Fruit fly (Drosophila melanogaster): Measurements from ENCODE around the gene NHP2.

Gene NHP2

DNA sequence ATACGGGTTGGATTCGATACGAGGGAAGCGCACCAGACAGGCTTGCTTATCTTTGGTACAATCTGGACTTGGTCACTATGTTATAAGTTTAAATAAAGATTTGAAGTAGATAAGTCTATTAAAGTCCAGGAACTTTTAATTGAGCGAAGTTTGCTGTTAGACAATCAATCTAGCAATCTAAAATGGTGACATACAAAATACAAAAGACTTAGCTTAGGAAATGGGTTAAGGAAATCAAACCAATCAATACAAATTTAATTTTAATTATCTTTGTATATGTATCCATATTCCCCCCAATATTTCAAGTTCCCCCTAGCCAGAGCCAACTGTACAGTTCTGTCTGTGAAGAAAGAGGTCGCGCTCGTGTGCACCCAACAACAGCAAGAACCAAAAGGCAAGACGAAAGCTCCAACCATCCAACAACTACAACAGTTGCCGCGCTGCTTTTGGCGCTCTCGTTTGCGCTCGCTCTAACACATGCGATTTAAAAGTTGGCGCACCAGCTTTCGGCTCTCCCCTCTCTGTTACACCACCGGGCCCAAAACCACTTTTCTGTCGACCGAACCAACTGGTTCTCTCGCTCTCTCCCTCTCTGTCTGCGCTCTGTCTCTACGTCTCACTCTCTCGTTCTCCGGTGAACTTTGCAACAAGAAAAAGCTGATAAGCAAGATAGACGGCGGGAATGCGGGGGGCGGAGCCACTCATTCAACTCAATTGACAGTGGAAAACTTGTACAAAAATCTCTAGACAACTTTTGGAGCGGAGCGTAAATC, 45.8 kb downstream of the NHP2 start (continued):
- TF ChIP-seq disco-r (GFP tag; optimal IDR thresholded peaks at IDR 0.05) = peak; percentile 74
- TF ChIP-seq CG18011 (GFP tag; optimal IDR thresholded peaks at IDR 0.05) = peak; percentile 54
- no peak for TF ChIP-seq CG6791 (GFP tag; IDR thresholded peaks at IDR 0.05; ENCODE audit: partially characterized antibody)
- peak; percentile 70 for TF ChIP-seq CG2875 (GFP tag; optimal IDR thresholded peaks at IDR 0.05)
- no peak for TF ChIP-seq Dref (GFP tag; IDR thresholded peaks at IDR 0.05)
- TF ChIP-seq E2f2 (GFP tag; IDR thresholded peaks at IDR 0.05) = peak; percentile 59; the same call in 1 of the 2 replicates
- peak; percentile 69; the same call in 1 of the 2 replicates for TF ChIP-seq CG17328 (GFP tag; IDR thresholded peaks at IDR 0.05)
- TF ChIP-seq cad (GFP tag; optimal IDR thresholded peaks at IDR 0.05) = no peak
- peak; percentile 39 for TF ChIP-seq sob (GFP tag; IDR thresholded peaks at IDR 0.05)
- TF ChIP-seq MBD-R2 (GFP tag; IDR thresholded peaks at IDR 0.05) = peak; percentile 40
- TF ChIP-seq CTCF (GFP tag; optimal IDR thresholded peaks at IDR 0.05) = peak; percentile 43
- peak; percentile 81 for TF ChIP-seq Ada2b (GFP tag; IDR thresholded peaks at IDR 0.05)
- peak; percentile 15; the same call in 1 of the 2 replicates for TF ChIP-seq Awh (GFP tag; IDR thresholded peaks at IDR 0.05)
- peak; percentile 75 for TF ChIP-seq CG10274 (GFP tag; optimal IDR thresholded peaks at IDR 0.05)
- peak; percentile 89 for TF ChIP-seq bcd (GFP tag; optimal IDR thresholded peaks at IDR 0.05)
- peak; percentile 63 for TF ChIP-seq mirr (GFP tag; optimal IDR thresholded peaks at IDR 0.05)
- no peak; the same call in 1 of the 2 replicates for TF ChIP-seq ara (GFP tag; IDR thresholded peaks at IDR 0.05)
- peak; percentile 14 for TF ChIP-seq CG13123 (GFP tag; optimal IDR thresholded peaks at IDR 0.05)
- TF ChIP-seq crol (GFP tag; IDR thresholded peaks at IDR 0.05) = peak; percentile 99
- TF ChIP-seq unc-4 (GFP tag; IDR thresholded peaks at IDR 0.05; ENCODE audit: partially characterized antibody) = 0 out of 2 replicates have a peak, but pooled peaks have one; percentile 29
- peak; percentile 89 for TF ChIP-seq CG9437 (GFP tag; optimal IDR thresholded peaks at IDR 0.05)
- peak; percentile 79 for TF ChIP-seq CG14050 (GFP tag; IDR thresholded peaks at IDR 0.05)
- TF ChIP-seq CG6854 (GFP tag; optimal IDR thresholded peaks at IDR 0.05) = peak; percentile 81
- TF ChIP-seq CG3847 (GFP tag; IDR thresholded peaks at IDR 0.05) = peak; percentile 82
- TF ChIP-seq gcm (GFP tag; optimal IDR thresholded peaks at IDR 0.05) = peak; percentile 74
- peak; percentile 67 for TF ChIP-seq HmgZ (tag; optimal IDR thresholded peaks at IDR 0.05)
- no peak for TF ChIP-seq Lhr (GFP tag; optimal IDR thresholded peaks at IDR 0.05)
- peak; percentile 56 for TF ChIP-seq exex (tag; optimal IDR thresholded peaks at IDR 0.05)
- TF ChIP-seq bowl (GFP tag; IDR thresholded peaks at IDR 0.05) = no peak
- TF ChIP-seq Atf3 (GFP tag; optimal IDR thresholded peaks at IDR 0.05) = peak; percentile 37
- peak; percentile 49 for TF ChIP-seq slou (GFP tag; optimal IDR thresholded peaks at IDR 0.05)
- TF ChIP-seq jigr1 (GFP tag; IDR thresholded peaks at IDR 0.05) = peak; percentile 79; the same call in 2 of the 3 replicates
- TF ChIP-seq grau (tag; optimal IDR thresholded peaks at IDR 0.05) = peak; percentile 99
- peak; percentile 84 for TF ChIP-seq CG1233 (GFP tag; optimal IDR thresholded peaks at IDR 0.05)
- TF ChIP-seq wdn (GFP tag; IDR thresholded peaks at IDR 0.05) = peak; percentile 54; the same call in 1 of the 2 replicates
- peak; percentile 79 for TF ChIP-seq E2f1 (GFP tag; IDR thresholded peaks at IDR 0.05)
- TF ChIP-seq CG2889 (GFP tag; IDR thresholded peaks at IDR 0.05) = peak; percentile 72; the same call in 1 of the 3 replicates
- peak; percentile 78 for TF ChIP-seq CG14441 (GFP tag; IDR thresholded peaks at IDR 0.05)
- peak; percentile 87 for TF ChIP-seq CG6765 (GFP tag; optimal IDR thresholded peaks at IDR 0.05)
- peak; percentile 56 for TF ChIP-seq CG15696 (tag; optimal IDR thresholded peaks at IDR 0.05)
- peak; percentile 82 for TF ChIP-seq CG18476 (GFP tag; optimal IDR thresholded peaks at IDR 0.05)
- TF ChIP-seq Xbp1 (GFP tag; optimal IDR thresholded peaks at IDR 0.05) = peak; percentile 83
- TF ChIP-seq btn (GFP tag; optimal IDR thresholded peaks at IDR 0.05) = no peak
- TF ChIP-seq CG3065 (GFP tag; optimal IDR thresholded peaks at IDR 0.05) = no peak
- peak; percentile 90 for TF ChIP-seq cwo (GFP tag; optimal IDR thresholded peaks at IDR 0.05)
- TF ChIP-seq ssp (GFP tag; IDR thresholded peaks at IDR 0.05) = no peak; the same call in 1 of the 2 replicates
- peak; percentile 53 to 94 for TF ChIP-seq Hr51 (GFP tag; optimal IDR thresholded peaks at IDR 0.05)
- TF ChIP-seq Optix (GFP tag; IDR thresholded peaks at IDR 0.05) = peak; percentile 49; the same call in 1 of the 3 replicates
- TF ChIP-seq CG2120 (GFP tag; optimal IDR thresholded peaks at IDR 0.05) = peak; percentile 94
- 0 out of 2 replicates have a peak, but pooled peaks have one; percentile 9 for TF ChIP-seq dati (GFP tag; IDR thresholded peaks at IDR 0.05)

Measured in whole organism, embryonic.